Worm (Caenorhabditis elegans) whole organism, L1 larva: ENCODE measurements around the gene fkb-1.

Experiments
- C16A3.4 ChIP-seq: fragments of 150-350 bp; optimal IDR thresholded peaks from 2 replicates; lab custom pipeline; 2014; ENCODE audit warnings: missing biosample characterization, missing genetic modification characterization
- F16B12.6 ChIP-seq: fragments of 150-350 bp; optimal IDR thresholded peaks from 2 replicates; lab custom pipeline; 2014; ENCODE audit warnings: missing biosample characterization, missing genetic modification characterization
- aha-1 ChIP-seq: fragments of 150-350 bp; optimal IDR thresholded peaks from 2 replicates; lab custom pipeline; 2014; ENCODE audit warnings: missing biosample characterization, missing genetic modification characterization
- aly-2 ChIP-seq: fragments of 150-350 bp; optimal IDR thresholded peaks from 2 replicates; lab custom pipeline; 2014; ENCODE audit warnings: missing biosample characterization, missing genetic modification characterization
- blmp-1 ChIP-seq: fragments of 150-350 bp; optimal IDR thresholded peaks from 2 replicates; lab custom pipeline; 2014; ENCODE audit warnings: missing biosample characterization, missing genetic modification characterization
- ceh-8 ChIP-seq: fragments of 200-800 bp; sonication (Bioruptor generic); optimal IDR thresholded peaks from 2 replicates; lab custom pipeline; 2018; ENCODE audit warnings: mild to moderate bottlenecking, missing genetic modification characterization, moderate library complexity, missing compliant biosample characterization
- ceh-82 ChIP-seq, 3 experiments: fragments of 150-350 bp in 1 of 3; sonication (generic microtip) in 2 of 3; optimal IDR thresholded peaks; 2 replicates each; lab custom pipeline; 2014 to 2017; ENCODE audit warnings: missing biosample characterization in 3 of 3, missing genetic modification characterization in 3 of 3
- dpl-1 ChIP-seq, 3 experiments: fragments of 150-350 bp in 2 of 3; sonication (generic microtip) in 1 of 3; optimal IDR thresholded peaks; 2 replicates each; lab custom pipeline; 2014 to 2017; ENCODE audit warnings: missing biosample characterization in 3 of 3, missing genetic modification characterization in 3 of 3, missing genetic modification reagents in 3 of 3
- dsc-1 ChIP-seq: sonication (generic microtip); optimal IDR thresholded peaks from 2 replicates; lab custom pipeline; 2016; ENCODE audit warnings: mild to moderate bottlenecking, missing genetic modification characterization, missing compliant biosample characterization
- egl-13 ChIP-seq: sonication (generic microtip); optimal IDR thresholded peaks from 2 replicates; lab custom pipeline; 2016; ENCODE audit warnings: missing genotype, missing genetic modification reagents, missing genetic modification characterization, missing compliant biosample characterization
- ets-5 ChIP-seq: fragments of 200-800 bp; sonication (Bioruptor generic); IDR thresholded peaks from 2 replicates; pipeline ENCODE4 v1.3.6; 2022; ENCODE audit warnings: missing genetic modification characterization, missing compliant biosample characterization
- fkh-10 ChIP-seq: sonication (generic microtip); optimal IDR thresholded peaks from 2 replicates; lab custom pipeline; 2017; ENCODE audit warnings: missing biosample characterization, missing genetic modification reagents, missing genetic modification characterization
- fkh-4 ChIP-seq: sonication (generic microtip); optimal IDR thresholded peaks from 2 replicates; lab custom pipeline; 2016; ENCODE audit warnings: missing compliant biosample characterization, missing genetic modification characterization, borderline replicate concordance
- fkh-8 ChIP-seq: sonication (generic microtip); optimal IDR thresholded peaks from 2 replicates; lab custom pipeline; 2016; ENCODE audit warnings: mild to moderate bottlenecking, missing genetic modification characterization, missing compliant biosample characterization
- fos-1 ChIP-seq: fragments of 150-350 bp; optimal IDR thresholded peaks from 2 replicates; lab custom pipeline; 2014; ENCODE audit warnings: missing biosample characterization, missing genetic modification characterization
- grh-1 ChIP-seq: fragments of 200-800 bp; sonication (Bioruptor generic); IDR thresholded peaks from 2 replicates; pipeline ENCODE4 v1.3.6; 2022; ENCODE audit warnings: missing genetic modification reagents, missing genetic modification characterization, missing compliant biosample characterization
- hlh-17 ChIP-seq: fragments of 200-800 bp; sonication (Bioruptor generic); optimal IDR thresholded peaks from 2 replicates; lab custom pipeline; 2018; ENCODE audit warnings: missing genetic modification characterization, mild to moderate bottlenecking, missing compliant biosample characterization, moderate library complexity, borderline replicate concordance
- hpl-2 ChIP-seq: fragments of 150-350 bp; optimal IDR thresholded peaks from 2 replicates; lab custom pipeline; 2014; ENCODE audit warnings: missing biosample characterization, missing genetic modification reagents, missing genetic modification characterization
- isw-1 ChIP-seq: fragments of 200-800 bp; sonication (Bioruptor generic); IDR thresholded peaks from 2 replicates; pipeline ENCODE4 v1.3.6; 2022; ENCODE audit warnings: missing genetic modification characterization, missing compliant biosample characterization
- lin-13 ChIP-seq: fragments of 150-350 bp; optimal IDR thresholded peaks from 2 replicates; lab custom pipeline; 2014; ENCODE audit warnings: missing biosample characterization, missing genetic modification reagents, missing genetic modification characterization
- lin-14 ChIP-seq: fragments of 200-800 bp; sonication (Bioruptor generic); optimal IDR thresholded peaks from 2 replicates; lab custom pipeline; 2018; ENCODE audit warnings: mild to moderate bottlenecking, missing genetic modification characterization, moderate library complexity, missing compliant biosample characterization
- lin-35 ChIP-seq, 2 experiments: fragments of 150-350 bp; optimal IDR thresholded peaks; 2 replicates each; lab custom pipeline; 2014; ENCODE audit warnings: missing biosample characterization in 2 of 2, missing genetic modification characterization in 2 of 2, missing genetic modification reagents in 2 of 2
- lin-39 ChIP-seq: fragments of 150-350 bp; optimal IDR thresholded peaks from 2 replicates; lab custom pipeline; 2014; ENCODE audit warnings: missing biosample characterization, missing genetic modification reagents, missing genetic modification characterization
- lir-3 ChIP-seq: sonication (generic microtip); optimal IDR thresholded peaks from 2 replicates; lab custom pipeline; 2016; ENCODE audit warnings: mild to moderate bottlenecking, missing genetic modification characterization, moderate library complexity, missing compliant biosample characterization; ENCODE audit not compliant: poor library complexity
- lsy-2 ChIP-seq, 2 experiments: fragments of 150-350 bp; optimal IDR thresholded peaks; 2 replicates each; lab custom pipeline; 2014; ENCODE audit warnings: missing biosample characterization in 2 of 2, missing genetic modification characterization in 2 of 2
- mab-9 ChIP-seq: fragments of 200-800 bp; sonication (Bioruptor generic); IDR thresholded peaks from 2 replicates; pipeline ENCODE4 v1.3.6; 2022; ENCODE audit warnings: missing genetic modification reagents, missing genetic modification characterization, missing compliant biosample characterization
- nhr-11 ChIP-seq: fragments of 150-350 bp; optimal IDR thresholded peaks from 2 replicates; lab custom pipeline; 2014; ENCODE audit warnings: missing biosample characterization, missing genetic modification characterization
- nhr-12 ChIP-seq: sonication (generic microtip); optimal IDR thresholded peaks from 2 replicates; lab custom pipeline; 2017; ENCODE audit warnings: missing biosample characterization, missing genetic modification characterization
- nhr-19 ChIP-seq: fragments of 200-800 bp; sonication (Bioruptor generic); conservative IDR thresholded peaks from 2 replicates; pipeline ENCODE4 v1.3.6; 2022; ENCODE audit warnings: missing genetic modification characterization, missing compliant biosample characterization
- nhr-20 ChIP-seq: sonication (generic microtip); optimal IDR thresholded peaks from 2 replicates; lab custom pipeline; 2016; ENCODE audit warnings: mild to moderate bottlenecking, missing genetic modification characterization, missing compliant biosample characterization
- nhr-28 ChIP-seq: fragments of 150-350 bp; optimal IDR thresholded peaks from 2 replicates; lab custom pipeline; 2014; ENCODE audit warnings: missing biosample characterization, missing genetic modification characterization
- nhr-71 ChIP-seq: sonication (generic microtip); optimal IDR thresholded peaks from 2 replicates; lab custom pipeline; 2016; ENCODE audit warnings: mild to moderate bottlenecking, missing genetic modification characterization, moderate library complexity, missing compliant biosample characterization
- nhr-77 ChIP-seq: fragments of 150-350 bp; optimal IDR thresholded peaks from 2 replicates; lab custom pipeline; 2014; ENCODE audit warnings: missing biosample characterization, missing genetic modification characterization
- nhr-84 ChIP-seq: sonication (generic microtip); optimal IDR thresholded peaks from 2 replicates; lab custom pipeline; 2017; ENCODE audit warnings: missing biosample characterization, missing genetic modification characterization
- nhr-85 ChIP-seq: sonication (generic microtip); peaks from one replicate; lab custom pipeline; 2016; ENCODE audit warnings: missing genetic modification characterization, inconsistent platforms, missing compliant biosample characterization
- nhr-90 ChIP-seq: sonication (generic microtip); optimal IDR thresholded peaks from 2 replicates; lab custom pipeline; 2016; ENCODE audit warnings: mild to moderate bottlenecking, missing genetic modification characterization, missing compliant biosample characterization; ENCODE audit not compliant: poor library complexity
- pqm-1 ChIP-seq: sonication (generic microtip); optimal IDR thresholded peaks from 3 replicates; lab custom pipeline; 2017; ENCODE audit warnings: missing biosample characterization, missing genetic modification characterization
- rnt-1 ChIP-seq: sonication (generic microtip); optimal IDR thresholded peaks from 2 replicates; lab custom pipeline; 2016; ENCODE audit warnings: mild to moderate bottlenecking, missing genetic modification characterization, moderate library complexity, missing compliant biosample characterization
- skn-1 ChIP-seq: fragments of 150-350 bp; optimal IDR thresholded peaks from 2 replicates; lab custom pipeline; 2014; ENCODE audit warnings: missing biosample characterization, missing genetic modification characterization
- sox-4 ChIP-seq: sonication (generic microtip); optimal IDR thresholded peaks from 2 replicates; lab custom pipeline; 2016; ENCODE audit warnings: missing genetic modification characterization, missing compliant biosample characterization
- swsn-7 ChIP-seq: sonication (generic microtip); optimal IDR thresholded peaks from 2 replicates; lab custom pipeline; 2016; ENCODE audit warnings: missing genetic modification characterization, missing compliant biosample characterization
- tbx-2 ChIP-seq: sonication (generic microtip); optimal IDR thresholded peaks from 2 replicates; lab custom pipeline; 2016; ENCODE audit warnings: missing genetic modification characterization, missing compliant biosample characterization
- tlp-1 ChIP-seq: fragments of 150-350 bp; optimal IDR thresholded peaks from 2 replicates; lab custom pipeline; 2014; ENCODE audit warnings: missing biosample characterization, missing genetic modification characterization
- unc-130 ChIP-seq: fragments of 150-350 bp; optimal IDR thresholded peaks from 2 replicates; lab custom pipeline; 2017; ENCODE audit warnings: missing biosample characterization, missing genetic modification characterization, inconsistent platforms
- unc-30 ChIP-seq: sonication (generic microtip); optimal IDR thresholded peaks from 2 replicates; lab custom pipeline; 2017; ENCODE audit warnings: missing biosample characterization, missing genetic modification characterization
- unc-98 ChIP-seq: fragments of 200-800 bp; sonication (Bioruptor generic); IDR thresholded peaks from 2 replicates; pipeline ENCODE4 v1.3.6; 2022; ENCODE audit warnings: missing genetic modification characterization, missing compliant biosample characterization
- zag-1 ChIP-seq: fragments of 150-350 bp; optimal IDR thresholded peaks from 2 replicates; lab custom pipeline; 2014; ENCODE audit warnings: missing biosample characterization, missing genetic modification characterization
- zip-4 ChIP-seq: fragments of 200-800 bp; sonication (Bioruptor generic); optimal IDR thresholded peaks from 2 replicates; lab custom pipeline; 2018; ENCODE audit warnings: mild to moderate bottlenecking, missing genetic modification characterization, moderate library complexity, missing compliant biosample characterization
- ztf-4 ChIP-seq: fragments of 150-350 bp; optimal IDR thresholded peaks from 2 replicates; lab custom pipeline; 2014; ENCODE audit warnings: missing biosample characterization, missing genetic modification characterization

Gene fkb-1

ce11 chrIV:11026648-11027047 is 9.7 kb upstream of the fkb-1 start (continued):
- TF ChIP-seq ets-5 (GFP tag; lab: Robert Waterston, UW) (no peak), fos-1 (tag; lab: Kevin White, UChicago) (no peak), nhr-20 (tag; lab: Kevin White, UChicago) (peak; percentile 67), lin-13 (GFP tag; lab: Kevin White, UChicago) (peak; percentile 60), nhr-12 (tag; lab: Kevin White, UChicago) (no peak), lin-35 (GFP tag; optimal IDR thresholded peaks at IDR 0.05; lab: Kevin White, UChicago) (peak; percentile 35 to 61), ztf-4 (tag; lab: Kevin White, UChicago) (peak; percentile 38), fkh-10 (GFP tag; lab: Kevin White, UChicago) (no peak), F16B12.6 (peak; percentile 80), skn-1 (tag; lab: Kevin White, UChicago) (no peak), swsn-7 (tag; lab: Kevin White, UChicago) (peak; percentile 66), hpl-2 (GFP tag; lab: Kevin White, UChicago) (no peak), nhr-85 (tag; lab: Kevin White, UChicago) (no peak), sox-4 (tag; lab: Kevin White, UChicago) (no peak), isw-1 (GFP tag; lab: Robert Waterston, UW) (0 out of 2 replicates have a peak, but pooled peaks have one; percentile 9), fkh-8 (tag; lab: Kevin White, UChicago) (peak; percentile 49), lin-14 (GFP tag; lab: Kevin White, UChicago) (peak; percentile 51), C16A3.4 (tag; lab: Kevin White, UChicago) (peak; percentile 8), tlp-1 (no peak), blmp-1 (tag; lab: Kevin White, UChicago) (no peak), nhr-19 (GFP tag; lab: Robert Waterston, UW) (peak; percentile 45), ceh-8 (GFP tag; lab: Kevin White, UChicago) (no peak), lsy-2 (tag; optimal IDR thresholded peaks at IDR 0.05; lab: Kevin White, UChicago) (peak; percentile 59 to 69), rnt-1 (tag; lab: Kevin White, UChicago) (peak; percentile 32), pqm-1 (tag; lab: Kevin White, UChicago) (no peak)

ce11 chrIV:11027560-11027959 is 8.8 kb upstream of the fkb-1 start:
- TF ChIP-seq hlh-17 (GFP tag; lab: Kevin White, UChicago) (no peak), unc-98 (no peak), ceh-8 (GFP tag; lab: Kevin White, UChicago) (no peak), nhr-84 (no peak), egl-13 (peak; percentile 64), aha-1 (tag; lab: Kevin White, UChicago) (no peak), ceh-82 (tag; optimal IDR thresholded peaks at IDR 0.05; lab: Kevin White, UChicago) (peak; percentile 39 to 70 (median 65)), zip-4 (GFP tag; lab: Kevin White, UChicago) (no peak), unc-30 (tag; lab: Kevin White, UChicago) (no peak), lin-13 (GFP tag; lab: Kevin White, UChicago) (peak; percentile 73), ets-5 (GFP tag; lab: Robert Waterston, UW) (no peak), F16B12.6 (peak; percentile 33), tlp-1 (no peak), lin-39 (tag; lab: Kevin White, UChicago) (no peak), dsc-1 (tag; lab: Kevin White, UChicago) (peak; percentile 66), mab-9 (GFP tag; lab: Robert Waterston, UW) (0 out of 2 replicates have a peak, but pooled peaks have one; percentile 31), fkh-10 (GFP tag; lab: Kevin White, UChicago) (no peak), hpl-2 (GFP tag; lab: Kevin White, UChicago) (no peak), lir-3 (peak; percentile 35), nhr-28 (no peak), nhr-90 (tag; lab: Kevin White, UChicago) (peak; percentile 71), nhr-11 (tag; lab: Kevin White, UChicago) (no peak), fkh-4 (tag; lab: Kevin White, UChicago) (no peak), nhr-71 (tag; lab: Kevin White, UChicago) (peak; percentile 95), dpl-1 (GFP tag; optimal IDR thresholded peaks at IDR 0.05; lab: Kevin White, UChicago) (peak; percentile 45 to 49 (median 47)), pqm-1 (tag; lab: Kevin White, UChicago) (no peak), nhr-19 (GFP tag; lab: Robert Waterston, UW) (peak; percentile 81), lin-35 (GFP tag; optimal IDR thresholded peaks at IDR 0.05; lab: Kevin White, UChicago) (peak; percentile 68 to 78), skn-1 (tag; lab: Kevin White, UChicago) (peak; percentile 90), unc-130 (tag; lab: Kevin White, UChicago) (peak; percentile 11), zag-1 (tag; lab: Kevin White, UChicago) (no peak), aly-2 (peak; percentile 74), isw-1 (GFP tag; lab: Robert Waterston, UW) (no peak), tbx-2 (peak; percentile 78), nhr-77 (tag; lab: Kevin White, UChicago) (peak; percentile 71), grh-1 (peak; percentile 56)
